Worm (Caenorhabditis elegans) whole organism, L4/young adult: ENCODE measurements around the gene srj-45.

Experiments
- W03F9.2 ChIP-seq: fragments of 150-350 bp; optimal IDR thresholded peaks from 2 replicates; lab custom pipeline; 2014; ENCODE audit warnings: missing biosample characterization, missing genetic modification characterization
- dao-5 ChIP-seq: sonication (generic microtip); optimal IDR thresholded peaks from 2 replicates; lab custom pipeline; 2016; ENCODE audit warnings: missing genotype, missing genetic modification characterization, moderate library complexity, missing compliant biosample characterization
- him-1 ChIP-seq: sonication (generic microtip); optimal IDR thresholded peaks from 2 replicates; lab custom pipeline; 2016; ENCODE audit warnings: missing genotype, missing genetic modification reagents, missing genetic modification characterization, missing compliant biosample characterization

ce11 chrV:2872947-2873346 lies 36.5 kb upstream of the srj-45 start:
- TF ChIP-seq dao-5 (tag; lab: Kevin White, UChicago), result no peak
- TF ChIP-seq him-1 (tag; lab: Kevin White, UChicago), result no peak
- TF ChIP-seq W03F9.2, result no peak
